Worm (Caenorhabditis elegans): ENCODE results near the gene tmem-231.

ce11 chrIV:8380266-8380850 lies 46.2 kb upstream of the tmem-231 start:
- TF ChIP-seq him-1 (tag; optimal IDR thresholded peaks at IDR 0.05) (no peak), dao-5 (tag; optimal IDR thresholded peaks at IDR 0.05) (no peak), W03F9.2 (tag; optimal IDR thresholded peaks at IDR 0.05) (no peak)

Data from whole organism, L4/young adult.